Worm (Caenorhabditis elegans): ENCODE measurements around the gene srg-55.

srg-55 gene

DNA sequence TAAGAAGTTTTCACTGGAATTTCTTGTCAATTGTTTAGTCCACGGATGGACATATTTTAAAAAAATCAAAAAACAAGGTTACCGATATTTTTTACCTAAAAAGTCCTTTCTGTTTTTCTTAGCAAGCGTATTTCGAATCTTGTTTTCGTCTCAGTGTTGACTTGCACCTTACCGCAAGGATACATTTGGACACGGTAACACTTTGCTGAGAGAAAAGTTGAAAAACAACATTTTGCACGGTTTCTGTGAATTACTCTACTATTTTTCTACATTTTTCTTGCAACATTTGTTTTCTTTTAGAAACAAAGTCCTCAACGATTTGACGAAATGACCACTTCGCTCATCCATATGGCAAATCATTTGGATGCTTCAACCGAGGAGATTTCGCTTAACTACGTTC lies 21.3 kb upstream of the srg-55 start, which contains the start of gene hil-1:
hil-1 (plus strand) TSS at position 301 of the 400 bp plus-strand sequence.
- TF ChIP-seq ceh-16 (tag; optimal IDR thresholded peaks at IDR 0.05), result no peak
- TF ChIP-seq nhr-28 (tag; optimal IDR thresholded peaks at IDR 0.05), result no peak
- TF ChIP-seq nhr-43 (tag; optimal IDR thresholded peaks at IDR 0.05; ENCODE audit: poor library complexity, severe bottlenecking), result no peak
- TF ChIP-seq fkh-10 (GFP tag; optimal IDR thresholded peaks at IDR 0.05), result no peak
- TF ChIP-seq ceh-28 (tag; optimal IDR thresholded peaks at IDR 0.05), result no peak
- no peak for TF ChIP-seq ZK546.5 (tag; optimal IDR thresholded peaks at IDR 0.05)
- no peak for TF ChIP-seq unc-39 (tag; optimal IDR thresholded peaks at IDR 0.05)
- no peak for TF ChIP-seq ztf-4 (tag; optimal IDR thresholded peaks at IDR 0.05)

DNA sequence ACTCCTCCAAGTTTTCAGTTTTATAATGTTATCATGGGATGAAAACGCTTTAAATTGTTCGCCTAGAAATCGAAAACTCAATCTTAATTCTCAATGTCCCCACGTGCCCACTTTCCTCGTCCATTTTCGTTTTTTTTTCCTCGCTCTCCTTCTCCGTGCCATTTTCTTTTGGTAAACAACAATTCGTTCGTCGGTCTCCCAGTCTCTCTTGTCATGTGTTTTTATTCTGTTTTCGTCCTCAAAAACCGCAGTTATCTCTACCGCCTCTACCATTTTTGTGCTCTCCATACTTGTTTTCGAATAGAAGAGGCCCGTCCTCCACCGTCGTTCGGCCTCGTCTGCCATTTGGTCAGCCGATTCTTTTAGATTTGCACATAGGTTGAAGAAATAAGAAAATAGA lies 20.4 kb upstream of the srg-55 start:
- TF ChIP-seq lin-15B (tag; optimal IDR thresholded peaks at IDR 0.05) (no peak), egl-5 (tag; optimal IDR thresholded peaks at IDR 0.05) (no peak), nfya-1 (tag; optimal IDR thresholded peaks at IDR 0.05; ENCODE audit: insufficient read depth) (no peak), pha-4 (tag; optimal IDR thresholded peaks at IDR 0.05) (peak; percentile 86), hmg-11 (tag; optimal IDR thresholded peaks at IDR 0.05) (peak; percentile 2), R02D3.7 (tag; optimal IDR thresholded peaks at IDR 0.05) (no peak), lin-39 (tag; optimal IDR thresholded peaks at IDR 0.05) (peak; percentile 61), ceh-9 (tag; optimal IDR thresholded peaks at IDR 0.05) (no peak), mdl-1 (tag; optimal IDR thresholded peaks at IDR 0.05) (no peak)

DNA sequence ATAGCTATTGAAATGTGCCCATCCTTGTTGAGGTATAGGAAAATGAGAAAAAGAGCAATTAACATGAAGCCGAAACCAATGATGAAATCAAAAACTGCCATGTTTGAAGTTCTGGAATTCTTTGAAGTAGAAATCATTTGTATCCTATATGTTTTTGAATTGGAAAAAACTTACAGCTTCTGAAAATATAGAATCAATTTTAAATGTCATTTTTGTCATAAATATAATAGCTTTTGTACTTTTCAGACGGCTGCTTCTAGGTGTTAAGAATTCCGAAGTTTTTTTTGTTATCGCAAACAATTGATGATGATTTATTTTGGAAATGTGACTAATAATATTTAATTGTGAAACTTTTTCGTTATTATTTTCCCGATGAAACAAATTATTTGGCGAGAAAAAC lies 18.9 kb upstream of the srg-55 start, which contains the start of gene C30G7.4:
C30G7.4 (minus strand) TSS at position 101 of the 400 bp plus-strand sequence.
- TF ChIP-seq nhr-76 (tag; optimal IDR thresholded peaks at IDR 0.05) (no peak), ceh-28 (tag; optimal IDR thresholded peaks at IDR 0.05) (no peak), nhr-28 (tag; optimal IDR thresholded peaks at IDR 0.05) (no peak), zag-1 (tag; optimal IDR thresholded peaks at IDR 0.05) (no peak), mml-1 (tag; optimal IDR thresholded peaks at IDR 0.05) (no peak), pha-4 (tag; optimal IDR thresholded peaks at IDR 0.05) (no peak), nhr-25 (tag; optimal IDR thresholded peaks at IDR 0.05) (no peak), elt-1 (tag; optimal IDR thresholded peaks at IDR 0.05) (no peak), pqm-1 (tag; optimal IDR thresholded peaks at IDR 0.05) (no peak), unc-62 (GFP tag; optimal IDR thresholded peaks at IDR 0.05) (no peak), nfya-1 (tag; optimal IDR thresholded peaks at IDR 0.05; ENCODE audit: insufficient read depth) (no peak), skn-1 (tag; optimal IDR thresholded peaks at IDR 0.05) (no peak), daf-12 (tag; optimal IDR thresholded peaks at IDR 0.05) (no peak), hmg-11 (tag; optimal IDR thresholded peaks at IDR 0.05) (no peak)

DNA sequence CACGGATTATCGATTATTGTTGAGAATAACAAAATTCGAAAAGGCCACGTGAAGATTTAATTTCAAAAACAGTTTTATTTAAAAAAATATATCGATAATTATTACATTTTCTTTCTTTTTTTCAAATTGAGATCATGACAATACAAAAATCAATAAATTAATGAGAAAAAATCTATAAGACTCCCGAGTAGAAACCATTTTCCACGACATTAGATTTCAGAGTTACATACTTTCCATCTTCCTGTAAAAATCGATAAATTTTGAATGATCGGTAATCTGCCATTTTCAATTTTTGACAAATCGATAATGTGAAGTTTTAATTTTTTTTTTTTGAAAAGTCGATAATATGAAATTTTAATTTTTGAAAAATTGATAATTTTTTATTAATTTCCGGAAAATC lies 17.5 kb upstream of the srg-55 start, which contains the start of gene C30G7.3:
C30G7.3 (minus strand) TSS at position 8 of the 400 bp plus-strand sequence.
- TF ChIP-seq fkh-2 (tag; optimal IDR thresholded peaks at IDR 0.05) (no peak), ceh-28 (tag; optimal IDR thresholded peaks at IDR 0.05) (peak; percentile 65), nhr-43 (tag; optimal IDR thresholded peaks at IDR 0.05; ENCODE audit: poor library complexity, severe bottlenecking) (no peak), nhr-12 (tag; optimal IDR thresholded peaks at IDR 0.05) (no peak), lin-39 (tag; optimal IDR thresholded peaks at IDR 0.05) (no peak), nhr-25 (tag; optimal IDR thresholded peaks at IDR 0.05) (no peak)

DNA sequence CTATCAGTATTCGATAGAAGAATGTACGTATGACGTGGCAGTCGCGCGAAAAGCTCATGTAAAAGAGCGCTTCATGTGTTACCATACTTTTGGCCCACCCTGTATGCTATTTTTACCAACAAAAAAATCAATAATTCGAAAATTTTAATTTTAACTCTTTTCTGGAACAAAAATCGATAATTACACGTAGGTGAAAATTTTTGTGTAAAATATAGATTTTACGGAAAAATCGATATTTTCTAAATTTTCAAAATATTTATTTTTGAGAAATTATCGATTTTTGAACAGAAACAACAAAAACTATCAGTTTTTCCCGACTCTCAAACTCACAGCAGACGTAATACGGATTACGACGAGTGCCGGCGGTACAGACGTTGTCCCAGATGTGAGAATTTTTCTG lies 17.0 kb upstream of the srg-55 start:
- TF ChIP-seq fkh-2 (tag; optimal IDR thresholded peaks at IDR 0.05), result no peak
- peak; percentile 46 for TF ChIP-seq ceh-28 (tag; optimal IDR thresholded peaks at IDR 0.05)

DNA sequence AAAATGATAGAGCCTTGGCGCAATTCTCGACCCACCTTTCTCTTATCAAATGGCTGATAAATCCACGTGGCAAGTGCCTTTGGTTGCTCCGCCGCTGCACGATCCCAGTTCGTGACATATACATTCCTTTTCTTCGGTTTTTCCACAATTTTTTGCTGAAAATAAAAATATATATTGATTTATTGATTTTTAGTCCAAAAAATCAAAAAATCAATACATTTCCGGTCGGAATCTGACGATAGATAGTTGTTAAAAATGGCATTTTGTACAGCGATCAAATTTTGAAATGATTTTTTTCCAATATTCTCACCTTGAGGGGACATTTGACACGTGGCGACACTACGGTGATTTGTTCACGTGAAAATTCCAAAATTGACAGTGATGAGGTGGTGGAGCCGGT lies 15.6 kb upstream of the srg-55 start:
- TF ChIP-seq snpc-4 (tag; optimal IDR thresholded peaks at IDR 0.05) (no peak), ceh-28 (tag; optimal IDR thresholded peaks at IDR 0.05) (peak; percentile 67)

DNA sequence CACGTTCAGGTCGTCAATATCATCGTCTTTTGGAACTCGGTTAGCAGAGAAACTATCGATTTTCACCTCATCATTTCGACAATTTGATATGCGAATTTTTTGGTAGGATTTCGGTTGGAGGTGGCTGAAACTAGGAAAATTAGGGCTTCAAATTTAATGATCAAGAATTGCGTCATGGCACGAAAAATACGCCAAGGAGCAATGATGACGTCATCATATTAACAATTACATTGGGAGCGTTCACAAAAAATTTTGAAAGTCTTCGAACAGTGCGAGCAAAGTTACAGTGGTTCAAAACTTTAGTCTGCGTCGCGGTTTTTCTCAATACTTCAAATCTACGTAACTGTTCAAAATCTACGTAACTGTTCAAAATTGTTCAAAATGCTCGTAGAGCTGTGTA lies 14.8 kb upstream of the srg-55 start:
- no peak for TF ChIP-seq nhr-25 (tag; optimal IDR thresholded peaks at IDR 0.05)
- TF ChIP-seq pqm-1 (tag; optimal IDR thresholded peaks at IDR 0.05), result no peak
- no peak for TF ChIP-seq nhr-237 (tag; optimal IDR thresholded peaks at IDR 0.05)
- TF ChIP-seq unc-62 (GFP tag; optimal IDR thresholded peaks at IDR 0.05), result no peak
- TF ChIP-seq mdl-1 (tag; optimal IDR thresholded peaks at IDR 0.05), result no peak

All from whole organism, L3 larva.